Fruit fly (Drosophila melanogaster): ENCODE measurements around the gene CG33695.

DNA sequence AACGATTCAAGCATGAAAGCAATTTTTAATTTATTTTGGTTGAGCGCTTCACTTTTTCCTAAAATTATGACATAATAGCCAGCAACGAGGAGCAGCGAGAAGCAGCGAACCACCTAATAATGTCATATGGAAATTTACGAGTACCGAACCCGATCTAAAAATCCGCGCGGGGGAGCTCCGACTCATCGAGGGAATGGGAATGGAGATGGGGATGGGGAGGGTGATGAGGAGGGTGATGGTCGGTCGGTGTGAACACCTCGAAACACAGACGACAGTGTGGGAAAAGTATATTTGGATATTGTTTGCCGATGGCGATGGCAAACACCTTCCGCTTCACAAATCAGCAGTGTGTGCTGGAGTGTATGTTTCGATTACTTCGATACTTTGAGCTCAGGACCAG lies 49.8 kb upstream of the CG33695 start:
- TF ChIP-seq CG11617 (GFP tag; optimal IDR thresholded peaks at IDR 0.05) (no peak), Hr96 (GFP tag; optimal IDR thresholded peaks at IDR 0.05) (no peak), CG7101 (tag; optimal IDR thresholded peaks at IDR 0.05) (no peak), cnc (optimal IDR thresholded peaks at IDR 0.05) (no peak), cic (GFP tag; optimal IDR thresholded peaks at IDR 0.05) (no peak), bab1 (GFP tag; optimal IDR thresholded peaks at IDR 0.05) (no peak), Clk (GFP tag; optimal IDR thresholded peaks at IDR 0.05) (no peak), CG14711 (tag; optimal IDR thresholded peaks at IDR 0.05) (no peak), CG5204 (GFP tag; optimal IDR thresholded peaks at IDR 0.05) (no peak), kay (GFP tag; ENCODE audit: borderline replicate concordance) (no peak), ovo (GFP tag; optimal IDR thresholded peaks at IDR 0.05) (no peak), toe (GFP tag; optimal IDR thresholded peaks at IDR 0.05) (no peak), CG1620 (GFP tag; optimal IDR thresholded peaks at IDR 0.05) (no peak), Mnt (GFP tag; optimal IDR thresholded peaks at IDR 0.05) (no peak)
